Fruit fly (Drosophila melanogaster): Measurements from ENCODE around the gene eyg.

DNA sequence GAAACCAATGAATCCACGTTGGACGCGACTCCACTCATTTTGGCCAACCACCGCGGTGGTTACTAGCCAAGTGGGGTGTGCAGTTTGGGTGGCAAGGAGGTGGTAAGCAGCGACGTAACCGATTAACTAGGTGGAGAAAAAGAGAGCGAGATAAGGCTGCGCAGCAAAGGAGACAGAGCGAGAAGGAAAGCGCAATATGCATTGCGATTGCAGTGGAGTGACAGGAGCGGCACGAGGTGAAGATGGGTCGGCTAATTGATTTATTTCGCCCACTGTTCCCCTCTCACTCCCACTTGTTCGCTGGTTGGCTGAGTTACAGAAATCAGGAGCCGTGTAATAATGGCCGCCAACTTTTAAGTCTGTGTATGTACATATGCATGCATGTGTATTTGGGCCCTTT, 34.1 kb downstream of the eyg start:
- TF ChIP-seq CG9609 (GFP tag; optimal IDR thresholded peaks at IDR 0.05) (no peak), scrt (GFP tag; optimal IDR thresholded peaks at IDR 0.05) (no peak), pzg (GFP tag; optimal IDR thresholded peaks at IDR 0.05) (no peak), dm (GFP tag; optimal IDR thresholded peaks at IDR 0.05) (no peak), CG4854 (GFP tag; optimal IDR thresholded peaks at IDR 0.05) (no peak), vvl (GFP tag; IDR thresholded peaks at IDR 0.05) (no peak), lola (GFP tag; optimal IDR thresholded peaks at IDR 0.05) (no peak), CG31224 (GFP tag; IDR thresholded peaks at IDR 0.05) (no peak), repo (GFP tag; optimal IDR thresholded peaks at IDR 0.05) (no peak)
